Worm (Caenorhabditis elegans) whole organism, L4/young adult: Measurements from ENCODE around the gene F55F10.1.
"Not testable (repeated sequence)": the region's sequence is repeated elsewhere in the genome, so short reads cannot be mapped to it uniquely, and the experiment has no call there.

ENCODE experiments used
- W03F9.2 ChIP-seq: fragments of 150-350 bp; optimal IDR thresholded peaks from 2 replicates; lab custom pipeline; 2014; ENCODE audit warnings: missing biosample characterization, missing genetic modification characterization
- dao-5 ChIP-seq: sonication (generic microtip); optimal IDR thresholded peaks from 2 replicates; lab custom pipeline; 2016; ENCODE audit warnings: missing genotype, missing genetic modification characterization, moderate library complexity, missing compliant biosample characterization
- him-1 ChIP-seq: sonication (generic microtip); optimal IDR thresholded peaks from 2 replicates; lab custom pipeline; 2016; ENCODE audit warnings: missing genotype, missing genetic modification reagents, missing genetic modification characterization, missing compliant biosample characterization

The F55F10.1 gene

DNA sequence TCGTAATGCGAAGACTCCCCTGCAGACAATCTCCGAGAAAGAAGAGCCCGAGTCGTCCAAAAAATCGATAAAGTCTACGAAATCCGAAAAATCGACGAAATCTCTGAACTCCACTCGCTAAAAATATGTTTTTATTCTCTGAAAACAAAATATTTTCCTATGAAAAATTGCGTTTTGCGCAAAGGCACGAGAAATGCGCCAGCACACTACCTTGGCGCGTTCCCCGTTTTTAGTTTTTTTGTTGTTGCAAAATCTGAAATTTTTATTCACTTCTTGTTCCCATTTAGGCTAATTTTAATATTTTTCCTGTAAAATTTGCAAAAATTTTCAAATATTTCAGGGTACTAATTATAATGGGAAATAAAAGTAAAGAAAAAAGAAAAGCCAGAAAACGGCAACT lies at the start of gene F55F10.1:
TSS of gene F55F10.1 (plus strand) at position 341 of the 400 bp plus-strand sequence.
- TF ChIP-seq dao-5, result no peak
- peak; percentile 67 for TF ChIP-seq W03F9.2 (tag; lab: Kevin White, UChicago)
- TF ChIP-seq him-1, result no peak

DNA sequence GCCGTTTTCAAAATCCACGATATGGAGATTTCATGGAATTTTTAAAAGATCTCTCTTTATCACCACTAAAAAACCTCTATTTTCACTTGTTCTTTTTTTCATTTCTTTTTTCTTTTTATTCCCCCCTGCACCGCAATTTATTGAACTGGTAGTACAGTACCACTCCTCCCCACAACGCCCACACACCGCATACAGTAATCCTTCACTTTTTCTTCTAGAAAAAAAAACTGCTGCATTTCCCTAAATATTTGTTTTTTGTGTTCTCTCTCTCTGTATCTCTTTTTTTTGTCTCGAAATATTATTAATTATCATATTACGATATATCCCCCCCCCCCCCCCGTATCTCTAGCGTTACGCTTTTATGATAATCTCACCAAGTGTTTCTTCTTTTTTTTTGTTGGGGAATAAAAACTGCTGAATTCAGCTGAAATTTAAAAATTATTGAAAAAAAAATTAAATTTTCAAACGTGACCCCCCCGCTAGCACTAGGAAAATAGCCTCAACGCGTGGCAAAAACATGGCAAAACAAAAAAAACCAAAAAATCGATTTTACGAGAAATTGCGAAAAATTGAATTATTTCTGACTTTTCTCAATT lies 43.7 kb upstream of the F55F10.1 start, which contains the start of gene Y24D9B.1:
TSS of gene Y24D9B.1 (plus strand) at position 546 of the 596 bp plus-strand sequence.
- TF ChIP-seq W03F9.2 (tag; lab: Kevin White, UChicago), result no peak
- TF ChIP-seq him-1, result no peak
- TF ChIP-seq dao-5, result no peak

DNA sequence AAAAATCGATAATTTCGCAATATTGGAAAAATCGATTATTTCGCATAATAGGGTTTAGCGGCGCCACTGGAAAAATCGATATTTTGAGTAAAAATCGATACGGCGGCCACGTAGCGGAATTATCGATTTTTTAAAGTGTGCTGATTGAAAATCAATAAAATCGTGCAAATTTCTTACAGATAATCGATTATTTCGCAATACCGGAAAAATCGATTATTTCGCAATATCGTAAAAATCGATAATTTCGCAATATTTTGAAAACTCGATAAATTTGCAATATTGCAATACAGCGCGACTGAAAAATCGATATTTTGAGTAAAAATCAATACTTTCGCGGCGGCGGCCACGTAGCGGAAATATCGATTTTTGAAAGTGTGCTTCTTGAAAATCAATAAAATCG lies 43.0 kb upstream of the F55F10.1 start:
- TF ChIP-seq dao-5 (no peak), him-1 (no peak), W03F9.2 (tag; lab: Kevin White, UChicago) (no peak)

DNA sequence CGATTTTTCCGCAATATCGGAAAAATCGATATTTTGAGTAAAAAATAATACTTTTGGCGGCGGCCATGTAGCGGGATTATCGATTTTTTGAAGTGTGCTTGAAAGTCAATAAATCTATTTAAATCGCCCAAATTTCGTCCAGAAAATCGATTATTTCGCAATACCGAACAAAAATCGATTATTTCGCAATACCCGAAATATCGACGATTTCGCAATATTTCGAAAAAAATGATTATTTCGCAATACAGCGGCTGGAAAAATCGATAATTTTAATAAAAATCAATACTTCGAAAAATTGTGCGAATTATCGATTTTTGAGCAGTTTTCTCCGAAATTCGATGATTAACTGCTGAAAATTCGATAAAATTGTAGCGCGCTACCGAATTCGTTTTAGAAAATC lies 42.6 kb upstream of the F55F10.1 start:
- TF ChIP-seq W03F9.2 (tag; lab: Kevin White, UChicago) (no peak), dao-5 (no peak)

DNA sequence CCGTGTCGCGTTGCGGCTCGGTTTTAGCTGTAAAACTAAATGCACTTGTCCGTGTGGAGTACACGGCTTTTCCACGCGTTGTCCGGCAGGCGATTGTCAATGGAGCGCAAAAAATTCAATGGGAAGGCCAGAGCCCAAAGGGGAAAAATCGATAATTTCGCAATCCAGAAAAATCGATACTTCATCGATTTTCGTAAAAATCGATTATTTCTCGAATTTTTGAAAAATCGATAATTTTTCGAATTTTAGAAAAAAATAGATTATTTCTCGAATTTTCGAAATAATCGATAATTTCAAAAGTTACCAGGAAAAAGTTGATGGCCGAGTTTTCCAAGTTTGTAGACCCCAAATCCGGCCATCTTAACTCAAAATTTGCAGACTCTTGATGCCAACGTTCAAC lies 41.2 kb upstream of the F55F10.1 start:
- no peak for TF ChIP-seq dao-5

DNA sequence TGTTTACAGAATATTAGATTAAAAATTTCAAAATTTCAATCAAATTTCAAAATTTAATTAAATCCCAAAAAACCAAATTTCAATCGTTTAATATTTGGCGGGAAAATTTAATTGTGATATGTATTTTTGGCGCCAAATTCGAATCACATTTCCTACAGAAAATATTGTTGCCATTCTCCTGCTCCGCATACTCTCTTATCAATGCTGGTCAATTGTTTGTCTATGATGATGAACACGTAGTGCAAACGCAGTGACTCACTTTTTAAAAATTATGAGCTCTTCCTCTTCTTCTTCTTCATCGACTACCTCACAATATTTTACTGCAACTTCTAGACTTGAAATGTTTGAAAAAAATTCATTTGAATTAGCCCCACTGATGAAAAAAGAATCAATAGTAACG lies 34.2 kb upstream of the F55F10.1 start, which contains the start of gene trpl-2:
TSS of gene trpl-2 (plus strand) at position 210 of the 400 bp plus-strand sequence.
- TF ChIP-seq him-1, result no peak
- no peak for TF ChIP-seq W03F9.2 (tag; lab: Kevin White, UChicago)
- TF ChIP-seq dao-5, result no peak

DNA sequence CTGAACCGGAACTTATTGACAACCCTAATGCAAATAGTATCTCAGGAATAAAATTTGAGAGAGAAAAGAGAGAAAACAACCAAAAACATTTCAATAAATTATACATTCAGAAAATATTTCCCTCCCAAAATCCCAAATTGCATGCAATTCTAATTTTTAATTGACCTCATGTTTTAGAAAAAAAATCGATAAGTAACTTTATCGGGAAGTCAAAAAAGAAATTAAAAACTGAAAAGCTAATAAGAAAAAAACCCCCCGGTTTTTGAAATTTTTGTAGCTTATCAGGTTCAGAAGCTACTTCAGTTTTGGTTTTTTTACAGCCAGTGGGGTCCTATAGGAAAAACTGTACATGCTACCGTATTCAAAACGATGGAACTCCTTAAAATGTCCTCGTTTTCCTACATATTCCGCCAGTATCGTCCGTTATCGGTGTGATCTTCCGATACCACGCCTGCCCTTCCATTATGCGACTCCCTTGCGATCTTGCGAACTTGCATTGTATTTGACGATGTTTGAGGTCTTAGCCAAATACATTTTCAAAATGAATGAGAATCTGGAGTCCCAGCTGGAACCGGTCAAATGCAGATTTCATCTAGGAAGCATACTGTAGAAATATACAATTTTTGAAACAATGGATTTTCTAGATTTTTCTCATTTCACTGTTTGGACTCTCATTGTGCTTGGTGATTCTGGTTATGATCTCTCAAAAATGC lies 24.3 kb upstream of the F55F10.1 start, which contains the start of the genes W03B1.3 and oac-51:
TSS of gene W03B1.3 (minus strand) at position 101 of the 713 bp plus-strand sequence.
TSS of gene oac-51 (plus strand) at position 663 of the 713 bp plus-strand sequence.
- TF ChIP-seq dao-5, result no peak
- TF ChIP-seq him-1, result no peak
- TF ChIP-seq W03F9.2 (tag; lab: Kevin White, UChicago), result no peak

DNA sequence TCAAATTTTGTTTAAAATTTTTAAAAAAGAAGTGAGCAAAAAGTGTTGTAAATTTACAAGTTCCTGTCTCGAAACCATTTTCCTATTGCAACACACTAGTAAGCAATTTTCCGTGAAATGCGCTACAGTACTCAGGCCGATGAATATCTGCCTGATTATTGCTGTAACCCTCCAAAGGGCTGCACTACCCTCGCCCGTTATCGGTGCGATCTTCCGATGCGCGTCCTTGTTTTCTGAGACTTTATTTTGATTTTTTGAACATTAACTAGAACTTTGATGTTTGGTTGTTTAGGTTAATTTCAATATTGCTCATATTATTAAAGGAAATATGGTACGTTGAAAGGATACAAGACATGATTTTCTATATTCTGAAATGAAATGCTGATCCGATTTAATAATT lies 22.4 kb upstream of the F55F10.1 start:
- TF ChIP-seq dao-5, result no peak
- no peak for TF ChIP-seq him-1
- no peak for TF ChIP-seq W03F9.2 (tag; lab: Kevin White, UChicago)

DNA sequence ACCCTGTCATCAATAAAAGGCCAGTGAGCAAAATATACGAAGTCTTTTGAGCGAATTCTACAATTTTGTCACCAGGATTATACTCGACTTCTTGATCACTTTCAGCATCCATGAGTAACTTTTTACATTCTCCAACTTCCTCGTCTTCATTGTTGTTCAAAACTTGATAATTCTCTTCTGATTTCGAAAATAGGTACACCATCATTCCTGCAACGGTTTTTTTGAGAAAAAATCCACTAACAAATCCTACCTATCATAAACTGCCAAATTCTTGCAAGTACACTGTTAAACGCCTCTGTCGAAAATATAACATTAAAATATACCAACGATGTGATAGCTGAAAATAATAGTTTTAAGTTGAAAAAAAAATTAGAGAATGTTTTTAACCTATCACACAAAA lies 15.8 kb upstream of the F55F10.1 start:
- TF ChIP-seq him-1 (no peak), dao-5 (no peak), W03F9.2 (tag; lab: Kevin White, UChicago) (no peak)

DNA sequence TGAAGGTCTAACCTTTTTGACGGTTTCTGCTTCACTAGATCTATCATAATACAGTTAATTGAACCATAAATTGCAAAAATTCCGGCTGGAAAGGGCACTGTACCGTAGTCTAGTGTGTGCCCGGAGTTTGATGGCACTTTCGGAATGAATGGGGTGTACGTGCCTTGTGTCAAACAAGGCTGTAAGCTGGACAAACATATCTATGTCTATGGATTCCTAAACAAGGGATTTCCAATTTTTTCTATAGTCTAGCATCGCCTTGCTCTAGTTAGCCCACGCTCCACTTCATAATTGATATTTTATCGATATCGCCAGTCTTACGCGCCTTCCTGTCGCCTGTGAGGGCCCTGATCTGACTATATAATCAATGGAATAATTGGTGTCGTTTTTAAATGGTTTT lies 14.1 kb upstream of the F55F10.1 start, which contains the start of gene oac-52:
TSS of gene oac-52 (minus strand) at position 101 of the 400 bp plus-strand sequence.
- TF ChIP-seq W03F9.2 (tag; lab: Kevin White, UChicago) (no peak), dao-5 (no peak), him-1 (no peak)

DNA sequence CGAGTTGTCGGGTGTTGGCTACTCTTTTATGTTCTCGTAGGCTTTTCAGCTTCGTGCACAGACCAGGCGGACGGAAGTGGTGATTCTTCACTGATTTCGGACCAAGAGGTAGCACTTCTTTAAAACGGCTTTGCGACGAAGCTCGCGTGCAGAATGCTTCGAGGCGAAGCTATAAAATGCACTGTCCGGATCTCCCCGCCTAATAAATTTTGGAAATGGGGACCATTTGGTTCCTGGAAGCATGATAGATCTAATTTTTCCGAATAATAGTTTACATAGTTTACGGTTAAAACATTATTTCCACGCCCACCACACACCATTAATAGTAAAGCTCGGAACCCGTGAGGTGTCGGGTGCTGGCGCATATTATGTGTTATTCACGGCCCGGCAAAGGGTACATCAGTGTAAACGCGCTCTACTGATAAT lies 13.0 kb upstream of the F55F10.1 start:
- TF ChIP-seq W03F9.2 (tag; lab: Kevin White, UChicago), result no peak
- no peak for TF ChIP-seq him-1
- no peak for TF ChIP-seq dao-5

DNA sequence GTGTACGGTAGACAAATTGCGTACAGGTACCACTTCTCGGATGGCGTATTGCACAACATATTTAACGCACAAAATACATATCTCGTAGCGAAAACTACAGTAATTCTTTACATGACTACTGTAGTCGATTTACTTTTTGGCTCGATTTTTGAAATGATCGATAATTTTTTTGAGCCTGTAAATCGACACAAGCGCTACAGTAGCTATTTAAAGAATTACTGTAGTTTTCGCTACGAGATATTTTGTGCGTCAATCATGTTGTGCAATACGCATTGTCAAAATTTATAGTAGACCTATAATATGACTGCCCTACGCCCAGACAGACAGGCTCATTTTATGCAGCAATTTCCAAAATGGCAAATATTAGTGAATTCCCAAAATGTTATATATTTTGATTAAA lies 12.5 kb upstream of the F55F10.1 start, which contains the start of gene W03B1.5:
TSS of gene W03B1.5 (plus strand) at position 301 of the 400 bp plus-strand sequence.
- TF ChIP-seq him-1; dao-5; W03F9.2 (tag; lab: Kevin White, UChicago): not testable (repeated sequence)

DNA sequence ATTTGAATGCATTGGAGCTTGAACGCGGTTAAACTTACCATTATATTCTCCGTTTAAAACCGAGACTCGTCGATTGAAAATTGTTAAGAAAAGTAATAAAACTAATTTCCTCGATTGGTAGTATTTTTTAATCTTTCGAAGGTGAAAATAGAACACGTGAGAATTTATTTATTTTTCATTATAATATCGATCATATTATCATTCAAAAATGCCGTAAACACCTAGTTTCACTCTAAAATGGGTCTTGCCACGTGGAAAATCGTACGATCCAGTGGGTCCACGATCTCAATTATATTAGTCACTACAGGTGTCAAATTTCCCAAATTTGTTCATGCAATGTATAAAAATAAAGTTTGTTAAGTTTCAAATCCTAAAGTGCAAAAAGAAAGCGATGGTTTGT lies 3.8 kb upstream of the F55F10.1 start, which contains the start of gene W03B1.9:
TSS of gene W03B1.9 (minus strand) at position 101 of the 400 bp plus-strand sequence.
- TF ChIP-seq dao-5, result no peak
- no peak for TF ChIP-seq W03F9.2 (tag; lab: Kevin White, UChicago)
- no peak for TF ChIP-seq him-1

DNA sequence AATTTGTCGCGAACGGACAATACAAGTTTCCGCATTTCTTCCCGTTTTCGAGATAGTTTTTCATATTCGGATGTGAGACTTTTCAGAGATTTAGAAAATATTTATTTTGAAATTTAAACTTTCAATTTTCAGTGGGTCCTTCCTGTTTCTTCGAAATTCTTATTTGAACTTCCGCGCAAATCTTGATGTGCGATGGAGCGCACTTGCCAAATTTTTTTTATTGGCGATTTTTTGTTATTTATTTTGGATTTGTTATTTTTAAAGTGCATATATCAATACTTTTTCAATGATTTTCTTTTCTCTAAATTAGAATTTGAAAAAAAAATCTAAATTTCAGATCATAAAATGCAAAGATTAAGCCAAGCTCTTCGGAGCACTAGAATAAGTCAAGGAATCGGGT lies 3.3 kb upstream of the F55F10.1 start, which contains the start of gene sars-2:
TSS of gene sars-2 (plus strand) at position 341 of the 400 bp plus-strand sequence.
- no peak for TF ChIP-seq dao-5
- no peak for TF ChIP-seq W03F9.2 (tag; lab: Kevin White, UChicago)
- TF ChIP-seq him-1, result no peak

DNA sequence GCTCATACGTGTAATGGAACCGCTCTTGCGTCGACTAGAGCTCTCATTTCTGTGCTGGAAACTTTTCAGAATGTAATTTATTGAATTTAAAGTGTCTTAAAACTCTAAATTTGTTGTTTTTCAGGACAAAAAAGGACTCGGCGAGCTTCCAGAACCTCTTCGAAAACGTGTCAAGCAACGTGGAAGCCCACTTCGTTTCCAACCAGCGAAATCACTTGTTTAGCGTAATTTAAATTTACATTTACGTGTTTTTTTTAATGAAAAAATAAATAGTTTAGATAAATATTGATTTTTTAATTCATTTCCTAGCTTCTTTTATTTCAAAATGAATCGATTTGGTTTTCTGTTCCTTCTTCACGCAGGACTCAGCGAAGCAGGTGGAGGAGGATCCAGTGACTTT lies 984 bp upstream of the F55F10.1 start, which contains the start of gene F55F10.3:
TSS of gene F55F10.3 (plus strand) at position 301 of the 400 bp plus-strand sequence.
- TF ChIP-seq W03F9.2 (tag; lab: Kevin White, UChicago), result no peak
- no peak for TF ChIP-seq him-1
- TF ChIP-seq dao-5, result no peak
